Worm (Caenorhabditis elegans): ENCODE data around the gene ZK1320.7.

- no peak for TF ChIP-seq mdl-1 (tag; optimal IDR thresholded peaks at IDR 0.05)
- TF ChIP-seq dve-1 (tag; optimal IDR thresholded peaks at IDR 0.05; ENCODE audit: insufficient read depth) = no peak
- TF ChIP-seq gei-8 (GFP tag; optimal IDR thresholded peaks at IDR 0.05) = no peak
- no peak for TF ChIP-seq aha-1 (tag)
- no peak for TF ChIP-seq nhr-237 (tag; optimal IDR thresholded peaks at IDR 0.05)
These were observed 18.5 kb upstream of the ZK1320.7 start, which contains the start of gene ZK1307.3 for ce11 chrII:9652919-9653318.

Measured in whole organism, L4 larva.